Worm (Caenorhabditis elegans) whole organism, L2 larva: ENCODE measurements around the gene jud-4.

ENCODE experiments used
- C34F6.9 ChIP-seq: fragments of 150-350 bp; optimal IDR thresholded peaks from 2 replicates; lab custom pipeline; 2014; ENCODE audit warnings: missing biosample characterization, missing genetic modification characterization
- F13H6.1 ChIP-seq: sonication (generic microtip); optimal IDR thresholded peaks from 2 replicates; lab custom pipeline; 2016; ENCODE audit warnings: missing genetic modification characterization, missing compliant biosample characterization
- R02D3.7 ChIP-seq: fragments of 150-350 bp; optimal IDR thresholded peaks from 2 replicates; lab custom pipeline; 2014; ENCODE audit warnings: missing biosample characterization, missing genetic modification characterization
- Y55F3AM.14 ChIP-seq: fragments of 200-800 bp; sonication (Bioruptor generic); optimal IDR thresholded peaks from 2 replicates; lab custom pipeline; 2018; ENCODE audit warnings: mild to moderate bottlenecking, missing genetic modification characterization, missing compliant biosample characterization
- ZK546.5 ChIP-seq: sonication (generic microtip); optimal IDR thresholded peaks from 2 replicates; lab custom pipeline; 2017; ENCODE audit warnings: missing biosample characterization, missing genetic modification characterization
- alr-1 ChIP-seq: fragments of 150-350 bp; optimal IDR thresholded peaks from 2 replicates; lab custom pipeline; 2014; ENCODE audit warnings: missing biosample characterization, missing genetic modification characterization
- aly-2 ChIP-seq: fragments of 150-350 bp; optimal IDR thresholded peaks from 2 replicates; lab custom pipeline; 2014; ENCODE audit warnings: missing biosample characterization, missing genetic modification characterization
- ama-1 ChIP-seq: fragments of 150-350 bp; optimal IDR thresholded peaks from 2 replicates; lab custom pipeline; 2018; ENCODE audit warnings: inconsistent platforms
- blmp-1 ChIP-seq: sonication (generic microtip); optimal IDR thresholded peaks from 2 replicates; lab custom pipeline; 2017; ENCODE audit warnings: missing genetic modification characterization, mild to moderate bottlenecking, missing compliant biosample characterization, antibody characterized with exemption, moderate library complexity; ENCODE audit not compliant: insufficient read depth
- ceh-16 ChIP-seq: fragments of 150-350 bp; optimal IDR thresholded peaks from 2 replicates; lab custom pipeline; 2014; ENCODE audit warnings: missing biosample characterization, missing genetic modification characterization
- ceh-82 ChIP-seq: fragments of 150-350 bp; optimal IDR thresholded peaks from 2 replicates; lab custom pipeline; 2014; ENCODE audit warnings: missing biosample characterization, missing genetic modification characterization
- crh-2 ChIP-seq: sonication (generic microtip); optimal IDR thresholded peaks from 2 replicates; lab custom pipeline; 2017; ENCODE audit warnings: missing biosample characterization, missing genetic modification characterization
- dmd-4 ChIP-seq: sonication (generic microtip); optimal IDR thresholded peaks from 2 replicates; lab custom pipeline; 2017; ENCODE audit warnings: missing biosample characterization, missing genetic modification characterization
- egl-27 ChIP-seq: sonication (generic microtip); optimal IDR thresholded peaks from 3 replicates; lab custom pipeline; 2017; ENCODE audit warnings: missing biosample characterization, missing genetic modification reagents, missing genetic modification characterization
- elt-1 ChIP-seq: fragments of 150-350 bp; optimal IDR thresholded peaks from 2 replicates; lab custom pipeline; 2014; ENCODE audit warnings: missing biosample characterization, missing genetic modification characterization
- elt-3 ChIP-seq: sonication (generic microtip); optimal IDR thresholded peaks from 2 replicates; lab custom pipeline; 2017; ENCODE audit warnings: missing biosample characterization, missing genetic modification characterization
- fos-1 ChIP-seq: fragments of 150-350 bp; optimal IDR thresholded peaks from 2 replicates; lab custom pipeline; 2014; ENCODE audit warnings: missing biosample characterization, missing genetic modification characterization
- gmeb-1 ChIP-seq: fragments of 150-350 bp; optimal IDR thresholded peaks from 2 replicates; lab custom pipeline; 2014; ENCODE audit warnings: missing biosample characterization, missing genetic modification characterization
- lin-11 ChIP-seq: fragments of 150-350 bp; sonication (generic microtip); optimal IDR thresholded peaks from 2 replicates; lab custom pipeline; 2014; ENCODE audit warnings: missing biosample characterization, missing genetic modification characterization, inconsistent platforms, mixed read lengths
- lin-13 ChIP-seq: fragments of 150-350 bp; optimal IDR thresholded peaks from 2 replicates; lab custom pipeline; 2014; ENCODE audit warnings: missing biosample characterization, missing genetic modification reagents, missing genetic modification characterization
- lin-39 ChIP-seq: fragments of 150-350 bp; optimal IDR thresholded peaks from 2 replicates; lab custom pipeline; 2014; ENCODE audit warnings: missing biosample characterization, missing genetic modification reagents, missing genetic modification characterization
- lsy-2 ChIP-seq, 2 experiments: fragments of 150-350 bp in 1 of 2; sonication (generic microtip) in 1 of 2; optimal IDR thresholded peaks; 2 replicates each; lab custom pipeline; 2014 to 2017; ENCODE audit warnings: missing biosample characterization in 2 of 2, missing genetic modification characterization in 2 of 2
- mab-5 ChIP-seq: fragments of 150-350 bp; optimal IDR thresholded peaks from 2 replicates; lab custom pipeline; 2014; ENCODE audit warnings: missing biosample characterization, missing genetic modification characterization
- mbf-1 ChIP-seq: sonication (generic microtip); optimal IDR thresholded peaks from 2 replicates; lab custom pipeline; 2017; ENCODE audit warnings: missing biosample characterization, missing genetic modification characterization
- mdl-1 ChIP-seq, 2 experiments: fragments of 150-350 bp in 1 of 2; sonication (generic microtip) in 1 of 2; optimal IDR thresholded peaks; 2 replicates each; lab custom pipeline; 2017; ENCODE audit warnings: missing biosample characterization in 2 of 2, missing genetic modification characterization in 2 of 2
- nhr-10 ChIP-seq: sonication (generic microtip); optimal IDR thresholded peaks from 2 replicates; lab custom pipeline; 2017; ENCODE audit warnings: missing biosample characterization, missing genetic modification characterization
- nhr-11 ChIP-seq: fragments of 150-350 bp; optimal IDR thresholded peaks from 2 replicates; lab custom pipeline; 2014; ENCODE audit warnings: missing biosample characterization, missing genetic modification characterization
- nhr-12 ChIP-seq: fragments of 150-350 bp; optimal IDR thresholded peaks from 2 replicates; lab custom pipeline; 2014; ENCODE audit warnings: missing biosample characterization, missing genetic modification characterization
- nhr-129 ChIP-seq: fragments of 150-350 bp; optimal IDR thresholded peaks from 2 replicates; lab custom pipeline; 2014; ENCODE audit warnings: missing biosample characterization, missing genetic modification characterization
- nhr-21 ChIP-seq: fragments of 150-350 bp; optimal IDR thresholded peaks from 2 replicates; lab custom pipeline; 2014; ENCODE audit warnings: missing biosample characterization, missing genetic modification characterization
- nhr-23 ChIP-seq: fragments of 150-350 bp; optimal IDR thresholded peaks from 2 replicates; lab custom pipeline; 2014; ENCODE audit warnings: missing biosample characterization, missing genetic modification reagents, missing genetic modification characterization
- nhr-237 ChIP-seq: fragments of 150-350 bp; optimal IDR thresholded peaks from 2 replicates; lab custom pipeline; 2014; ENCODE audit warnings: missing biosample characterization, missing genetic modification characterization
- nhr-25 ChIP-seq: fragments of 150-350 bp; sonication (generic microtip); optimal IDR thresholded peaks from 3 replicates; lab custom pipeline; 2014; ENCODE audit warnings: missing biosample characterization, missing genetic modification characterization
- nhr-6 ChIP-seq: fragments of 150-350 bp; optimal IDR thresholded peaks from 2 replicates; lab custom pipeline; 2014; ENCODE audit warnings: missing biosample characterization, missing genetic modification characterization
- nhr-77 ChIP-seq: fragments of 150-350 bp; optimal IDR thresholded peaks from 2 replicates; lab custom pipeline; 2014; ENCODE audit warnings: missing biosample characterization, missing genetic modification characterization
- peb-1 ChIP-seq: fragments of 150-350 bp; optimal IDR thresholded peaks from 2 replicates; lab custom pipeline; 2014; ENCODE audit warnings: missing biosample characterization, missing genetic modification characterization
- sem-4 ChIP-seq: fragments of 150-350 bp; optimal IDR thresholded peaks from 2 replicates; lab custom pipeline; 2014; ENCODE audit warnings: missing biosample characterization, missing genetic modification reagents, missing genetic modification characterization
- skn-1 ChIP-seq: sonication (generic microtip); optimal IDR thresholded peaks from 2 replicates; lab custom pipeline; 2017; ENCODE audit warnings: missing biosample characterization, missing genetic modification characterization
- sma-3 ChIP-seq: sonication (generic microtip); optimal IDR thresholded peaks from 2 replicates; lab custom pipeline; 2016; ENCODE audit warnings: missing genetic modification reagents, missing genetic modification characterization, missing compliant biosample characterization
- sma-9 ChIP-seq, 2 experiments: fragments of 150-350 bp in 1 of 2; sonication (generic microtip) in 1 of 2; optimal IDR thresholded peaks; 2 replicates each; lab custom pipeline; 2014 to 2016; ENCODE audit warnings: missing genetic modification characterization in 2 of 2, mild to moderate bottlenecking in 1 of 2, missing biosample characterization in 1 of 2, missing compliant biosample characterization in 1 of 2, missing genetic modification reagents in 1 of 2, moderate library complexity in 1 of 2
- snpc-4 ChIP-seq: fragments of 150-350 bp; optimal IDR thresholded peaks from 2 replicates; lab custom pipeline; 2014; ENCODE audit warnings: missing biosample characterization, missing genetic modification characterization
- unc-39 ChIP-seq: fragments of 150-350 bp; optimal IDR thresholded peaks from 2 replicates; lab custom pipeline; 2014; ENCODE audit warnings: missing biosample characterization, missing genetic modification characterization
- unc-55 ChIP-seq: fragments of 150-350 bp; sonication (generic microtip); optimal IDR thresholded peaks from 3 replicates; lab custom pipeline; 2014; ENCODE audit warnings: missing biosample characterization, missing genetic modification reagents, missing genetic modification characterization
- unc-62 ChIP-seq: fragments of 150-350 bp; optimal IDR thresholded peaks from 2 replicates; lab custom pipeline; 2014; ENCODE audit warnings: missing biosample characterization, missing genetic modification reagents, missing genetic modification characterization
- zag-1 ChIP-seq: fragments of 150-350 bp; optimal IDR thresholded peaks from 2 replicates; lab custom pipeline; 2014; ENCODE audit warnings: missing biosample characterization, missing genetic modification characterization
- ztf-1 ChIP-seq: fragments of 200-800 bp; sonication (Bioruptor generic); conservative IDR thresholded peaks from 2 replicates; pipeline ENCODE4 v1.3.6; 2022; ENCODE audit warnings: missing genetic modification characterization, missing compliant biosample characterization
- ztf-11 ChIP-seq: sonication (generic microtip); optimal IDR thresholded peaks from 2 replicates; lab custom pipeline; 2017; ENCODE audit warnings: missing biosample characterization, missing genetic modification characterization
- ztf-4 ChIP-seq: fragments of 150-350 bp; optimal IDR thresholded peaks from 2 replicates; lab custom pipeline; 2014; ENCODE audit warnings: missing biosample characterization, missing genetic modification characterization

Gene jud-4

ce11 chrX:15274827-15275761, 8.8 kb upstream of the jud-4 start:
- peak; percentile 94 for TF ChIP-seq nhr-129
- peak; percentile 2 to 92 for TF ChIP-seq mdl-1 (tag; optimal IDR thresholded peaks at IDR 0.05; lab: Kevin White, UChicago)
- TF ChIP-seq skn-1 (tag; lab: Kevin White, UChicago) = no peak
- TF ChIP-seq ztf-4 = peak; percentile 89
- peak; percentile 38 for TF ChIP-seq nhr-6 (tag; lab: Kevin White, UChicago)
- TF ChIP-seq snpc-4 (tag; lab: Kevin White, UChicago) = peak; percentile 73
- TF ChIP-seq sma-3 (GFP tag; lab: Kevin White, UChicago) = peak; percentile 60
- TF ChIP-seq nhr-11 (tag; lab: Kevin White, UChicago) = no peak
- TF ChIP-seq crh-2 (tag; lab: Kevin White, UChicago) = peak; percentile 92
- peak; percentile 40 for TF ChIP-seq unc-62
- TF ChIP-seq sma-9 (GFP tag; optimal IDR thresholded peaks at IDR 0.05; lab: Kevin White, UChicago) = peak; percentile 87
- no peak for TF ChIP-seq sma-9 (tag; optimal IDR thresholded peaks at IDR 0.05; lab: Kevin White, UChicago)
- TF ChIP-seq elt-3 (tag; lab: Kevin White, UChicago) = no peak
- TF ChIP-seq peb-1 (tag; lab: Kevin White, UChicago) = no peak
- TF ChIP-seq elt-1 (tag; lab: Kevin White, UChicago) = no peak
- peak; percentile 88 for TF ChIP-seq lin-13 (GFP tag; lab: Kevin White, UChicago)
- no peak for TF ChIP-seq mbf-1 (tag; lab: Kevin White, UChicago)
- TF ChIP-seq ZK546.5 (tag; lab: Kevin White, UChicago) = no peak
- TF ChIP-seq gmeb-1 (tag; lab: Kevin White, UChicago) = peak; percentile 60
- no peak for TF ChIP-seq nhr-77 (tag; lab: Kevin White, UChicago)
- TF ChIP-seq ceh-16 (tag; lab: Kevin White, UChicago) = peak; percentile 35
- no peak for TF ChIP-seq ceh-82
- peak; percentile 98 for TF ChIP-seq blmp-1 (tag; lab: Kevin White, UChicago)
- peak; percentile 94 for TF ChIP-seq nhr-21 (tag; lab: Kevin White, UChicago)
- no peak for TF ChIP-seq nhr-237 (tag; lab: Kevin White, UChicago)
- TF ChIP-seq fos-1 (tag; lab: Kevin White, UChicago) = peak; percentile 19
- TF ChIP-seq nhr-23 (tag; lab: Kevin White, UChicago) = no peak
- no peak for TF ChIP-seq R02D3.7 (tag; lab: Kevin White, UChicago)
- TF ChIP-seq dmd-4 (tag; lab: Kevin White, UChicago) = no peak
- TF ChIP-seq unc-39 (tag; lab: Kevin White, UChicago) = no peak
- TF ChIP-seq egl-27 = peak; percentile 94
- TF ChIP-seq F13H6.1 (tag; lab: Kevin White, UChicago) = peak; percentile 97
- peak; percentile 91 for TF ChIP-seq sem-4
- TF ChIP-seq ama-1 (lab: Kevin White, UChicago) = no peak
- TF ChIP-seq nhr-10 (tag; lab: Kevin White, UChicago) = peak; percentile 8
- peak; percentile 60 for TF ChIP-seq mab-5
- TF ChIP-seq ztf-11 (tag; lab: Kevin White, UChicago) = no peak
- TF ChIP-seq ztf-1 (GFP tag; lab: Robert Waterston, UW) = no peak
- TF ChIP-seq unc-55 (GFP tag; lab: Kevin White, UChicago) = peak; percentile 63
- no peak for TF ChIP-seq aly-2 (tag; lab: Kevin White, UChicago)
- no peak for TF ChIP-seq lin-39 (tag; lab: Kevin White, UChicago)
- no peak for TF ChIP-seq alr-1 (tag; lab: Kevin White, UChicago)
- peak; percentile 96 for TF ChIP-seq Y55F3AM.14
- peak; percentile 51 to 75 for TF ChIP-seq lsy-2 (tag; optimal IDR thresholded peaks at IDR 0.05; lab: Kevin White, UChicago)
- TF ChIP-seq lin-11 = peak; percentile 77
- peak; percentile 73 for TF ChIP-seq C34F6.9 (tag; lab: Kevin White, UChicago)
- peak; percentile 27 for TF ChIP-seq zag-1 (tag; lab: Kevin White, UChicago)
- peak; percentile 98 for TF ChIP-seq nhr-25 (tag; lab: Kevin White, UChicago)
- TF ChIP-seq nhr-12 = peak; percentile 13
